Fruit fly (Drosophila melanogaster) whole organism, embryonic: ENCODE data around the gene Cyp309a2.

Source experiments
- ATbp ChIP-seq: fragments of 200-800 bp; sonication (Bioruptor generic); optimal IDR thresholded peaks from 2 replicates; lab custom pipeline; 2017; ENCODE audit warnings: missing biosample characterization, mild to moderate bottlenecking, missing genetic modification characterization, missing genetic modification reagents
- Aef1 ChIP-seq: fragments of 200-800 bp; sonication (Bioruptor generic); IDR thresholded peaks from 3 replicates; pipeline ENCODE4 v1.3.6; 2022; ENCODE audit warnings: missing biosample characterization, missing genetic modification characterization
- CG10979 ChIP-seq: fragments of 200-800 bp; sonication (Bioruptor generic); optimal IDR thresholded peaks from 2 replicates; lab custom pipeline; 2018; ENCODE audit warnings: missing biosample characterization, mild to moderate bottlenecking, missing genetic modification characterization, moderate library complexity
- CG11085 ChIP-seq: fragments of 200-800 bp; sonication (Bioruptor generic); IDR thresholded peaks from 2 replicates; pipeline ENCODE4 v1.3.6; 2022; ENCODE audit warnings: missing biosample characterization, missing genetic modification characterization
- CG11398 ChIP-seq: fragments of 200-800 bp; sonication (Bioruptor generic); optimal IDR thresholded peaks from 2 replicates; lab custom pipeline; 2016; ENCODE audit warnings: missing biosample characterization, missing genetic modification characterization
- CG11696 ChIP-seq: fragments of 200-800 bp; sonication (Bioruptor generic); IDR thresholded peaks from 2 replicates; pipeline ENCODE4 v1.3.6; 2022; ENCODE audit warnings: missing biosample characterization, missing genetic modification characterization
- CG12071 ChIP-seq: fragments of 200-800 bp; sonication (Bioruptor generic); optimal IDR thresholded peaks from 3 replicates; lab custom pipeline; 2018; ENCODE audit warnings: missing biosample characterization, mild to moderate bottlenecking, missing genetic modification characterization
- CG1233 ChIP-seq: fragments of 200-800 bp; sonication (Bioruptor generic); optimal IDR thresholded peaks from 4 replicates; lab custom pipeline; 2018; ENCODE audit warnings: missing biosample characterization, mild to moderate bottlenecking, missing genetic modification characterization
- CG14965 ChIP-seq: fragments of 200-800 bp; sonication (Bioruptor generic); optimal IDR thresholded peaks from 2 replicates; lab custom pipeline; 2016; ENCODE audit warnings: missing biosample characterization, missing genetic modification characterization, borderline replicate concordance
- CG15011 ChIP-seq: fragments of 200-800 bp; sonication (Bioruptor generic); optimal IDR thresholded peaks from 3 replicates; lab custom pipeline; 2018; ENCODE audit warnings: missing biosample characterization, mild to moderate bottlenecking, missing genetic modification characterization
- CG1792 ChIP-seq: fragments of 200-800 bp; sonication (Bioruptor generic); optimal IDR thresholded peaks from 2 replicates; lab custom pipeline; 2016; ENCODE audit warnings: missing biosample characterization, missing genetic modification characterization
- CG32532 ChIP-seq: fragments of 200-800 bp; sonication (Bioruptor generic); IDR thresholded peaks from 2 replicates; pipeline ENCODE4 v1.3.6; 2022; ENCODE audit warnings: missing biosample characterization, missing genetic modification characterization
- CG4328 ChIP-seq: fragments of 200-800 bp; sonication (Bioruptor generic); optimal IDR thresholded peaks from 3 replicates; lab custom pipeline; 2017; ENCODE audit warnings: missing biosample characterization, missing genetic modification reagents, missing genetic modification characterization
- CG6254 ChIP-seq: fragments of 200-800 bp; sonication (Bioruptor generic); optimal IDR thresholded peaks from 3 replicates; lab custom pipeline; 2017; ENCODE audit warnings: mild to moderate bottlenecking, missing biosample characterization, missing genetic modification reagents, missing genetic modification characterization
- CG9727 ChIP-seq: fragments of 200-800 bp; sonication (Bioruptor generic); optimal IDR thresholded peaks from 3 replicates; lab custom pipeline; 2017; ENCODE audit warnings: missing biosample characterization, mild to moderate bottlenecking, missing genetic modification characterization
- CG9932 ChIP-seq: fragments of 200-800 bp; sonication (Bioruptor generic); IDR thresholded peaks from 2 replicates; pipeline ENCODE4 v1.3.6; 2022; ENCODE audit warnings: missing biosample characterization, missing genetic modification characterization
- CTCF ChIP-seq: fragments of 200-800 bp; sonication (Bioruptor generic); optimal IDR thresholded peaks from 2 replicates; lab custom pipeline; 2017; ENCODE audit warnings: missing biosample characterization, mild to moderate bottlenecking, missing genetic modification characterization, moderate library complexity
- Camta ChIP-seq: fragments of 200-800 bp; sonication (Bioruptor generic); optimal IDR thresholded peaks from 2 replicates; lab custom pipeline; 2016; ENCODE audit warnings: missing biosample characterization, missing genetic modification characterization
- Chrac-16 ChIP-seq: fragments of 200-800 bp; sonication (Bioruptor generic); optimal IDR thresholded peaks from 3 replicates; lab custom pipeline; 2016; ENCODE audit warnings: missing biosample characterization, missing genetic modification characterization
- CrebB ChIP-seq: fragments of 200-800 bp; sonication (Bioruptor generic); optimal IDR thresholded peaks from 3 replicates; lab custom pipeline; 2018; ENCODE audit warnings: missing biosample characterization, mild to moderate bottlenecking, missing genetic modification characterization
- Deaf1 ChIP-seq: fragments of 200-800 bp; optimal IDR thresholded peaks from 3 replicates; lab custom pipeline; 2019; ENCODE audit warnings: missing biosample characterization, mild to moderate bottlenecking, missing genetic modification characterization, moderate library complexity
- ERR ChIP-seq: fragments of 200-800 bp; sonication (Bioruptor generic); optimal IDR thresholded peaks from 2 replicates; lab custom pipeline; 2016; ENCODE audit warnings: missing biosample characterization, missing genetic modification characterization
- Elba2 ChIP-seq: fragments of 200-800 bp; sonication (Bioruptor generic); optimal IDR thresholded peaks from 3 replicates; lab custom pipeline; 2016; ENCODE audit warnings: missing biosample characterization, missing genetic modification characterization
- GATAe ChIP-seq: fragments of 200-800 bp; sonication (Bioruptor generic); conservative IDR thresholded peaks from 2 replicates; pipeline ENCODE4 v1.3.6; 2022; ENCODE audit warnings: missing biosample characterization, missing genetic modification characterization
- Hand ChIP-seq: fragments of 200-800 bp; sonication (Bioruptor generic); optimal IDR thresholded peaks from 2 replicates; lab custom pipeline; 2017; ENCODE audit warnings: mild to moderate bottlenecking, missing biosample characterization, missing genetic modification reagents, missing genetic modification characterization
- HmgD ChIP-seq: fragments of 200-800 bp; sonication (Bioruptor generic); optimal IDR thresholded peaks from 3 replicates; lab custom pipeline; 2016; ENCODE audit warnings: missing biosample characterization, missing genetic modification characterization
- Hr78 ChIP-seq, 2 experiments: fragments of 200-800 bp in 1 of 2; fragments of >200 bp in 1 of 2; sonication (Bioruptor generic) in 1 of 2; optimal IDR thresholded peaks; 2 replicates each; lab custom pipeline; 2017 to 2019; ENCODE audit warnings: missing biosample characterization in 2 of 2, missing genetic modification characterization in 2 of 2, mild to moderate bottlenecking in 1 of 2, moderate library complexity in 1 of 2
- Mrtf ChIP-seq: fragments of 200-800 bp; sonication (Bioruptor generic); IDR thresholded peaks from 3 replicates; pipeline ENCODE4 v1.3.6; 2022; ENCODE audit warnings: missing biosample characterization, missing genetic modification characterization
- NC2α ChIP-seq: fragments of 200-800 bp; sonication (Bioruptor generic); optimal IDR thresholded peaks from 2 replicates; lab custom pipeline; 2016; ENCODE audit warnings: missing biosample characterization, missing genetic modification characterization
- NFAT ChIP-seq: fragments of 200-800 bp; sonication (Bioruptor generic); IDR thresholded peaks from 2 replicates; pipeline ENCODE4 v1.3.6; 2022; ENCODE audit warnings: missing biosample characterization, missing genetic modification characterization
- NfI ChIP-seq: fragments of 200-800 bp; sonication (Bioruptor generic); optimal IDR thresholded peaks from 3 replicates; lab custom pipeline; 2018; ENCODE audit warnings: missing biosample characterization, mild to moderate bottlenecking, missing genetic modification characterization, moderate library complexity
- TFAM ChIP-seq: fragments of 200-800 bp; sonication (Bioruptor generic); optimal IDR thresholded peaks from 2 replicates; lab custom pipeline; 2017; ENCODE audit warnings: missing biosample characterization, missing genetic modification characterization, inconsistent platforms
- YL-1 ChIP-seq: fragments of 200-800 bp; sonication (Bioruptor generic); optimal IDR thresholded peaks from 3 replicates; lab custom pipeline; 2017; ENCODE audit warnings: missing biosample characterization, mild to moderate bottlenecking, missing genetic modification characterization
- az2 ChIP-seq: fragments of 200-800 bp; sonication (Bioruptor generic); optimal IDR thresholded peaks from 3 replicates; lab custom pipeline; 2016; ENCODE audit warnings: missing biosample characterization, missing genetic modification characterization
- chif ChIP-seq, 2 experiments: fragments of 200-800 bp; sonication (Bioruptor generic); optimal IDR thresholded peaks; 3 replicates each; lab custom pipeline; 2016; ENCODE audit warnings: missing biosample characterization in 2 of 2, missing genetic modification characterization in 2 of 2
- eve ChIP-seq, 2 experiments: fragments of >200 bp; optimal IDR thresholded peaks; 2 replicates each; lab custom pipeline; 2017; ENCODE audit warnings: missing biosample characterization in 2 of 2, missing genetic modification characterization in 2 of 2
- fd96Cb ChIP-seq: fragments of 200-800 bp; sonication (Bioruptor generic); optimal IDR thresholded peaks from 2 replicates; lab custom pipeline; 2018; ENCODE audit warnings: missing biosample characterization, mild to moderate bottlenecking, missing genetic modification characterization, moderate library complexity
- ftz-f1 ChIP-seq: fragments of 200-800 bp; sonication (Bioruptor generic); optimal IDR thresholded peaks from 2 replicates; lab custom pipeline; 2016; ENCODE audit warnings: missing biosample characterization, missing genetic modification characterization
- gcm2 ChIP-seq: fragments of 200-800 bp; sonication (Bioruptor generic); optimal IDR thresholded peaks from 2 replicates; lab custom pipeline; 2016; ENCODE audit warnings: missing biosample characterization, missing genetic modification characterization
- ham ChIP-seq: fragments of 200-800 bp; sonication (Bioruptor generic); IDR thresholded peaks from 2 replicates; pipeline ENCODE4 v1.3.6; 2022; ENCODE audit warnings: missing biosample characterization, missing genetic modification characterization
- knrl ChIP-seq: fragments of 200-800 bp; sonication (Bioruptor generic); IDR thresholded peaks from 3 replicates; pipeline ENCODE4 v1.3.6; 2022; ENCODE audit warnings: missing biosample characterization, missing genetic modification characterization; ENCODE audit not compliant: partially characterized antibody
- mam ChIP-seq: fragments of 200-800 bp; sonication (Bioruptor generic); optimal IDR thresholded peaks from 3 replicates; lab custom pipeline; 2016; ENCODE audit warnings: missing biosample characterization, missing genetic modification characterization
- oc ChIP-seq: fragments of 200-800 bp; sonication (Bioruptor generic); optimal IDR thresholded peaks from 2 replicates; lab custom pipeline; 2018; ENCODE audit warnings: missing biosample characterization, mild to moderate bottlenecking, missing genetic modification characterization, moderate library complexity
- org-1 ChIP-seq: fragments of 200-800 bp; sonication (Bioruptor generic); optimal IDR thresholded peaks from 2 replicates; lab custom pipeline; 2017; ENCODE audit warnings: missing biosample characterization, missing genetic modification characterization
- pho ChIP-seq: fragments of 200-800 bp; sonication (Bioruptor generic); optimal IDR thresholded peaks from 2 replicates; lab custom pipeline; 2016; ENCODE audit warnings: missing biosample characterization, missing genetic modification characterization
- pnt ChIP-seq: fragments of 200-800 bp; sonication (Bioruptor generic); optimal IDR thresholded peaks from 3 replicates; lab custom pipeline; 2016; ENCODE audit warnings: missing biosample characterization, missing genetic modification characterization
- row ChIP-seq: fragments of 200-800 bp; sonication (Bioruptor generic); IDR thresholded peaks from 3 replicates; pipeline ENCODE4 v1.3.6; 2022; ENCODE audit warnings: missing biosample characterization, missing genetic modification characterization
- schlank ChIP-seq: fragments of 200-800 bp; sonication (Bioruptor generic); optimal IDR thresholded peaks from 2 replicates; lab custom pipeline; 2018; ENCODE audit warnings: missing biosample characterization, mild to moderate bottlenecking, missing genetic modification characterization
- slp2 ChIP-seq: fragments of 200-800 bp; sonication (Bioruptor generic); optimal IDR thresholded peaks from 2 replicates; lab custom pipeline; 2016; ENCODE audit warnings: missing biosample characterization, missing genetic modification characterization
- tio ChIP-seq: fragments of 200-800 bp; sonication (Bioruptor generic); optimal IDR thresholded peaks from 2 replicates; lab custom pipeline; 2017; ENCODE audit warnings: missing biosample characterization, missing genetic modification characterization, inconsistent platforms
- toy ChIP-seq: fragments of 200-800 bp; sonication (Bioruptor generic); IDR thresholded peaks from 2 replicates; pipeline ENCODE4 v1.3.6; 2022; ENCODE audit warnings: missing biosample characterization, missing genetic modification characterization
- tup ChIP-seq: fragments of 200-800 bp; sonication (Bioruptor generic); optimal IDR thresholded peaks from 2 replicates; lab custom pipeline; 2016; ENCODE audit warnings: missing biosample characterization, mild to moderate bottlenecking, missing genetic modification characterization, moderate library complexity
- zen ChIP-seq: fragments of 200-800 bp; sonication (Bioruptor generic); optimal IDR thresholded peaks from 3 replicates; lab custom pipeline; 2018; ENCODE audit warnings: missing biosample characterization, mild to moderate bottlenecking, missing genetic modification characterization, moderate library complexity

Gene Cyp309a2

DNA sequence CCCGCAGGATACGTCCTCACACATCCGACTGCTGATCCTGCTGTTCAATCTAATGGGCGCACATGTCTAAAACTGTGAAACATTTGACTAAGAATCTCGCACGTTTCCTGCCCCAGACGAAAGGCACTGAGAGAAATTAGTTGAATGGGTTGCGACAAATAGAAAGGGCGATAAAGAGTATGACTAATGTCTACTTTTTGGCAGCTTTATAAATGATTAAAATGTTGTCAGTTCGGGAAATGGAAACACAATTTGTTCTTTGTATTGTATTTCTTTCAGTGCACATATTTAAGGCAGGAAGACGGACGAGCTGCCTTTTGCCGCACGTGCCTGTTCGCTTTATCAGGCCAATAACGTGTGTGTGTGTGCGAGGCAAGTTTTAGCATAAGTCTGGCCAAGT is 44.7 kb downstream of the Cyp309a2 start (continued):
- no peak for TF ChIP-seq Hand (GFP tag; lab: Kevin White, UChicago)
- no peak for TF ChIP-seq Mrtf (GFP tag; lab: Robert Waterston, UW)
- no peak for TF ChIP-seq Camta (GFP tag; lab: Kevin White, UChicago)
- peak in 1 of 2 experiments; percentile 8 for TF ChIP-seq eve (GFP tag; optimal IDR thresholded peaks at IDR 0.05; lab: Kevin White, UChicago)
- peak; percentile 13 for TF ChIP-seq fd96Cb (tag; lab: Kevin White, UChicago)
- TF ChIP-seq chif (GFP tag; optimal IDR thresholded peaks at IDR 0.05; lab: Kevin White, UChicago): no peak
- no peak for TF ChIP-seq CG9727 (GFP tag; lab: Kevin White, UChicago)
- TF ChIP-seq CG6254: no peak
- no peak for TF ChIP-seq schlank (tag; lab: Kevin White, UChicago)
- no peak for TF ChIP-seq Elba2 (GFP tag; lab: Kevin White, UChicago)
- TF ChIP-seq NFAT (GFP tag; lab: Robert Waterston, UW): no peak
- TF ChIP-seq tup: no peak
- no peak for TF ChIP-seq CG32532 (GFP tag; lab: Robert Waterston, UW)
- TF ChIP-seq Deaf1 (tag; lab: Kevin White, UChicago): no peak
- 0 out of 3 replicates have a peak, but pooled peaks have one; percentile 19 for TF ChIP-seq Aef1
- TF ChIP-seq ATbp: peak; percentile 19
- TF ChIP-seq CG12071 (GFP tag; lab: Kevin White, UChicago): peak; percentile 9
- no peak for TF ChIP-seq slp2
- no peak for TF ChIP-seq CG9932
- TF ChIP-seq CTCF (GFP tag; lab: Kevin White, UChicago): no peak
- no peak for TF ChIP-seq org-1
- TF ChIP-seq Hr78 (GFP tag; optimal IDR thresholded peaks at IDR 0.05; lab: Kevin White, UChicago): no peak
- no peak for TF ChIP-seq ERR (GFP tag; lab: Kevin White, UChicago)
- TF ChIP-seq CG11398: no peak
- TF ChIP-seq ftz-f1 (GFP tag; lab: Kevin White, UChicago): no peak
- no peak for TF ChIP-seq knrl (GFP tag; lab: Robert Waterston, UW)
- TF ChIP-seq NC2α: no peak
- TF ChIP-seq CG11696 (GFP tag; lab: Robert Waterston, UW): no peak
- peak; percentile 13 for TF ChIP-seq CG1233 (GFP tag; lab: Kevin White, UChicago)
- no peak for TF ChIP-seq YL-1 (GFP tag; lab: Kevin White, UChicago)
- TF ChIP-seq ham: no peak
- no peak for TF ChIP-seq GATAe (GFP tag; lab: Robert Waterston, UW)
- TF ChIP-seq CG11085: no peak
- TF ChIP-seq tio: no peak
- TF ChIP-seq az2 (GFP tag; lab: Kevin White, UChicago): no peak
- TF ChIP-seq zen: no peak
- TF ChIP-seq row (GFP tag; lab: Robert Waterston, UW): peak; percentile 40; the same call in 1 of the 3 replicates
- no peak for TF ChIP-seq CG10979
- TF ChIP-seq mam: peak; percentile 6
- no peak for TF ChIP-seq oc
- no peak for TF ChIP-seq pho (GFP tag; lab: Kevin White, UChicago)
- TF ChIP-seq toy (GFP tag; lab: Robert Waterston, UW): no peak
- no peak for TF ChIP-seq Chrac-16 (GFP tag; lab: Kevin White, UChicago)
- no peak for TF ChIP-seq CrebB (tag; lab: Kevin White, UChicago)
- no peak for TF ChIP-seq CG15011 (GFP tag; lab: Kevin White, UChicago)
- no peak for TF ChIP-seq gcm2 (GFP tag; lab: Kevin White, UChicago)
- no peak for TF ChIP-seq CG4328 (GFP tag; lab: Kevin White, UChicago)
- TF ChIP-seq pnt (GFP tag; lab: Kevin White, UChicago): no peak
- TF ChIP-seq CG14965 (GFP tag; lab: Kevin White, UChicago): no peak
- TF ChIP-seq NfI: peak; percentile 48
- TF ChIP-seq HmgD: no peak
- TF ChIP-seq TFAM (GFP tag; lab: Kevin White, UChicago): no peak
- no peak for TF ChIP-seq CG1792 (GFP tag; lab: Kevin White, UChicago)
